Worm (Caenorhabditis elegans) whole organism, young adult: ENCODE measurements around the gene vmo-1.
A peak's percentile ranks its signal among the peaks of the same experiment; 100 is the strongest.

ENCODE experiments used
- B0261.1 ChIP-seq: sonication (generic microtip); optimal IDR thresholded peaks from 2 replicates; lab custom pipeline; 2016; ENCODE audit warnings: mild to moderate bottlenecking, missing genetic modification characterization, moderate library complexity, missing compliant biosample characterization
- B0336.3 ChIP-seq: fragments of 200-800 bp; sonication (Bioruptor generic); IDR thresholded peaks from 2 replicates; pipeline ENCODE4 v1.3.6; 2022; ENCODE audit warnings: missing genetic modification characterization, missing compliant biosample characterization
- F22D6.2 ChIP-seq: sonication (generic microtip); optimal IDR thresholded peaks from 2 replicates; lab custom pipeline; 2016; ENCODE audit warnings: mild to moderate bottlenecking, missing genetic modification characterization, missing compliant biosample characterization
- F23B12.7 ChIP-seq: sonication (generic microtip); optimal IDR thresholded peaks from 2 replicates; lab custom pipeline; 2017; ENCODE audit warnings: missing genetic modification characterization, mild to moderate bottlenecking, missing compliant biosample characterization, antibody characterized with exemption, moderate library complexity; ENCODE audit not compliant: insufficient read depth
- F37B4.10 ChIP-seq: fragments of 200-800 bp; sonication (Bioruptor generic); IDR thresholded peaks from 2 replicates; pipeline ENCODE4 v1.3.6; 2022; ENCODE audit warnings: missing genetic modification characterization, missing compliant biosample characterization
- F39B2.1 ChIP-seq: fragments of 200-800 bp; sonication (Bioruptor generic); IDR thresholded peaks from 2 replicates; pipeline ENCODE4 v1.3.6; 2022; ENCODE audit warnings: missing genetic modification reagents, missing genetic modification characterization, missing compliant biosample characterization
- F52B5.7 ChIP-seq: sonication (generic microtip); optimal IDR thresholded peaks from 2 replicates; lab custom pipeline; 2016; ENCODE audit warnings: mild to moderate bottlenecking, missing genetic modification characterization, missing compliant biosample characterization
- K11D2.4 ChIP-seq: fragments of 200-800 bp; sonication (Bioruptor generic); IDR thresholded peaks from 2 replicates; pipeline ENCODE4 v1.3.6; 2022; ENCODE audit warnings: missing genetic modification reagents, missing genetic modification characterization, missing compliant biosample characterization
- T07F8.4 ChIP-seq: sonication (generic microtip); optimal IDR thresholded peaks from 2 replicates; lab custom pipeline; 2016; ENCODE audit warnings: mild to moderate bottlenecking, missing genetic modification characterization, moderate library complexity, missing compliant biosample characterization
- Y53G8AR.9 ChIP-seq: fragments of 200-800 bp; sonication (Bioruptor generic); conservative IDR thresholded peaks from 2 replicates; pipeline ENCODE4 v1.3.6; 2022; ENCODE audit warnings: missing genetic modification reagents, missing genetic modification characterization, missing compliant biosample characterization
- Y95B8A.8 ChIP-seq: fragments of 200-800 bp; sonication (Bioruptor generic); IDR thresholded peaks from 2 replicates; pipeline ENCODE4 v1.3.6; 2022; ENCODE audit warnings: missing genetic modification reagents, missing genetic modification characterization, missing compliant biosample characterization
- akir-1 ChIP-seq: fragments of 200-800 bp; sonication (Bioruptor generic); optimal IDR thresholded peaks from 2 replicates; lab custom pipeline; 2018; ENCODE audit warnings: mild to moderate bottlenecking, missing genetic modification characterization, moderate library complexity, missing compliant biosample characterization
- ama-1 ChIP-seq, 3 experiments: fragments of 150-350 bp in 1 of 3; sonication (generic microtip) in 2 of 3; optimal IDR thresholded peaks; 2 replicates each; lab custom pipeline; 2014 to 2018; ENCODE audit warnings: missing biosample characterization in 2 of 3, missing genetic modification characterization in 2 of 3, missing genetic modification reagents in 2 of 3
- aptf-2 ChIP-seq: fragments of 200-800 bp; sonication (Bioruptor generic); conservative IDR thresholded peaks from 2 replicates; pipeline ENCODE4 v1.3.6; 2022; ENCODE audit warnings: missing genetic modification reagents, missing genetic modification characterization, missing compliant biosample characterization
- aptf-3 ChIP-seq: fragments of 200-800 bp; sonication (Bioruptor generic); IDR thresholded peaks from 2 replicates; pipeline ENCODE4 v1.3.6; 2022; ENCODE audit warnings: missing genetic modification characterization, missing compliant biosample characterization
- atf-7 ChIP-seq: sonication (generic microtip); optimal IDR thresholded peaks from 2 replicates; lab custom pipeline; 2017; ENCODE audit warnings: mild to moderate bottlenecking, missing genetic modification characterization, missing compliant biosample characterization
- athp-1 ChIP-seq: sonication (generic microtip); optimal IDR thresholded peaks from 2 replicates; lab custom pipeline; 2017; ENCODE audit warnings: mild to moderate bottlenecking, missing genetic modification characterization, missing compliant biosample characterization
- attf-3 ChIP-seq: fragments of 200-800 bp; sonication (Bioruptor generic); conservative IDR thresholded peaks from 2 replicates; pipeline ENCODE4 v1.3.6; 2022; ENCODE audit warnings: missing genetic modification reagents, missing genetic modification characterization, missing compliant biosample characterization
- attf-6 ChIP-seq: fragments of 200-800 bp; sonication (Bioruptor generic); IDR thresholded peaks from 2 replicates; pipeline ENCODE4 v1.3.6; 2022; ENCODE audit warnings: missing genetic modification reagents, missing genetic modification characterization, missing compliant biosample characterization
- bed-2 ChIP-seq: fragments of 200-800 bp; sonication (Bioruptor generic); IDR thresholded peaks from 2 replicates; pipeline ENCODE4 v1.3.6; 2022; ENCODE audit warnings: missing genetic modification reagents, missing genetic modification characterization, missing compliant biosample characterization
- ccch-3 ChIP-seq: fragments of 200-800 bp; sonication (Bioruptor generic); optimal IDR thresholded peaks from 2 replicates; lab custom pipeline; 2018; ENCODE audit warnings: mild to moderate bottlenecking, missing genetic modification characterization, missing compliant biosample characterization
- cebp-1 ChIP-seq, 2 experiments: fragments of 200-800 bp in 1 of 2; sonication (Bioruptor generic) in 1 of 2; sonication (generic microtip) in 1 of 2; IDR thresholded peaks in 1 of 2; optimal IDR thresholded peaks in 1 of 2; 2 replicates each; pipeline versions ENCODE4 v1.3.6 to Lab custom; 2017 to 2022; ENCODE audit warnings: missing compliant biosample characterization in 2 of 2, missing genetic modification characterization in 2 of 2, mild to moderate bottlenecking in 1 of 2, missing genetic modification reagents in 1 of 2, moderate library complexity in 1 of 2
- ceh-100 ChIP-seq: fragments of 200-800 bp; sonication (Bioruptor generic); IDR thresholded peaks from 2 replicates; pipeline ENCODE4 v1.3.6; 2022; ENCODE audit warnings: missing genetic modification reagents, missing genetic modification characterization, missing compliant biosample characterization
- ceh-27 ChIP-seq: fragments of 200-800 bp; sonication (Bioruptor generic); optimal IDR thresholded peaks from 2 replicates; lab custom pipeline; 2018; ENCODE audit warnings: mild to moderate bottlenecking, missing genetic modification characterization, moderate library complexity, missing compliant biosample characterization
- ceh-40 ChIP-seq: fragments of 200-800 bp; sonication (Bioruptor generic); IDR thresholded peaks from 2 replicates; pipeline ENCODE4 v1.3.6; 2022; ENCODE audit warnings: missing genetic modification characterization, missing compliant biosample characterization
- ceh-79 ChIP-seq: sonication (generic microtip); optimal IDR thresholded peaks from 2 replicates; lab custom pipeline; 2017; ENCODE audit warnings: mild to moderate bottlenecking, missing genetic modification characterization, missing compliant biosample characterization
- die-1 ChIP-seq: sonication (generic microtip); optimal IDR thresholded peaks from 2 replicates; lab custom pipeline; 2016; ENCODE audit warnings: missing genotype, mild to moderate bottlenecking, missing genetic modification characterization, missing compliant biosample characterization
- dox-1 ChIP-seq: fragments of 200-800 bp; sonication (Bioruptor generic); IDR thresholded peaks from 2 replicates; pipeline ENCODE4 v1.3.6; 2022; ENCODE audit warnings: missing genetic modification reagents, missing genetic modification characterization, missing compliant biosample characterization
- dpff-1 ChIP-seq: sonication (generic microtip); optimal IDR thresholded peaks from 2 replicates; lab custom pipeline; 2017; ENCODE audit warnings: mild to moderate bottlenecking, missing genetic modification characterization, missing compliant biosample characterization
- efl-1 ChIP-seq: fragments of 150-350 bp; optimal IDR thresholded peaks from 2 replicates; lab custom pipeline; 2014; ENCODE audit warnings: missing biosample characterization, missing genetic modification reagents, missing genetic modification characterization
- egl-18 ChIP-seq: fragments of 200-800 bp; sonication (Bioruptor generic); IDR thresholded peaks from 2 replicates; pipeline ENCODE4 v1.3.6; 2022; ENCODE audit warnings: missing genetic modification reagents, missing genetic modification characterization, missing compliant biosample characterization
- him-1 ChIP-seq: sonication (generic microtip); optimal IDR thresholded peaks from 2 replicates; lab custom pipeline; 2016; ENCODE audit warnings: missing genotype, missing genetic modification reagents, missing genetic modification characterization, missing compliant biosample characterization
- hlh-12 ChIP-seq: sonication (generic microtip); optimal IDR thresholded peaks from 2 replicates; lab custom pipeline; 2016; ENCODE audit warnings: missing genetic modification characterization, missing compliant biosample characterization
- hsf-1 ChIP-seq: fragments of 200-800 bp; sonication (Bioruptor generic); IDR thresholded peaks from 2 replicates; pipeline ENCODE4 v1.3.6; 2022; ENCODE audit warnings: missing genetic modification reagents, missing genetic modification characterization, missing compliant biosample characterization
- lag-1 ChIP-seq: fragments of 200-800 bp; sonication (Bioruptor generic); IDR thresholded peaks from 2 replicates; pipeline ENCODE4 v1.3.6; 2022; ENCODE audit warnings: missing genetic modification reagents, missing genetic modification characterization, missing compliant biosample characterization
- let-607 ChIP-seq, 2 experiments: fragments of 200-800 bp in 1 of 2; sonication (Bioruptor generic) in 1 of 2; sonication (generic microtip) in 1 of 2; optimal IDR thresholded peaks; 2 replicates each; lab custom pipeline; 2016 to 2018; ENCODE audit warnings: mild to moderate bottlenecking in 2 of 2, missing compliant biosample characterization in 2 of 2, missing genetic modification characterization in 2 of 2, moderate library complexity in 2 of 2, missing genotype in 1 of 2
- mes-4 ChIP-seq: sonication (generic microtip); optimal IDR thresholded peaks from 2 replicates; lab custom pipeline; 2016; ENCODE audit warnings: missing genotype, missing genetic modification characterization, missing compliant biosample characterization
- nhr-179 ChIP-seq: sonication (generic microtip); optimal IDR thresholded peaks from 2 replicates; lab custom pipeline; 2016; ENCODE audit warnings: mild to moderate bottlenecking, missing genetic modification characterization, missing compliant biosample characterization
- nhr-27 ChIP-seq: fragments of 200-800 bp; sonication (Bioruptor generic); optimal IDR thresholded peaks from 2 replicates; lab custom pipeline; 2018; ENCODE audit warnings: mild to moderate bottlenecking, missing genetic modification characterization, moderate library complexity, missing compliant biosample characterization
- pbrm-1 ChIP-seq: fragments of 200-800 bp; sonication (Bioruptor generic); IDR thresholded peaks from 2 replicates; pipeline ENCODE4 v1.3.6; 2022; ENCODE audit warnings: missing genetic modification reagents, missing genetic modification characterization, missing compliant biosample characterization
- pha-4 ChIP-seq: fragments of 150-350 bp; sonication (generic microtip); optimal IDR thresholded peaks from 2 replicates; lab custom pipeline; 2014; ENCODE audit warnings: missing biosample characterization, missing genetic modification reagents, missing genetic modification characterization
- repo-1 ChIP-seq: sonication (generic microtip); optimal IDR thresholded peaks from 2 replicates; lab custom pipeline; 2017; ENCODE audit warnings: mild to moderate bottlenecking, missing genetic modification characterization, missing compliant biosample characterization
- sptf-2 ChIP-seq: fragments of 200-800 bp; sonication (Bioruptor generic); optimal IDR thresholded peaks from 2 replicates; lab custom pipeline; 2018; ENCODE audit warnings: mild to moderate bottlenecking, missing genetic modification characterization, missing compliant biosample characterization
- tbp1 ChIP-seq: fragments of 200-800 bp; sonication (Bioruptor generic); optimal IDR thresholded peaks from 2 replicates; lab custom pipeline; 2018; ENCODE audit warnings: mild to moderate bottlenecking, missing genetic modification characterization, missing compliant biosample characterization
- tbx-9 ChIP-seq: sonication (generic microtip); optimal IDR thresholded peaks from 2 replicates; lab custom pipeline; 2016; ENCODE audit warnings: borderline replicate concordance, missing genetic modification characterization, inconsistent platforms, missing compliant biosample characterization
- unc-62 ChIP-seq: fragments of 150-350 bp; optimal IDR thresholded peaks from 2 replicates; lab custom pipeline; 2014; ENCODE audit warnings: missing biosample characterization, missing genetic modification reagents, missing genetic modification characterization
- xnd-1 ChIP-seq: sonication (generic microtip); optimal IDR thresholded peaks from 2 replicates; lab custom pipeline; 2016; ENCODE audit warnings: missing genotype, missing genetic modification reagents, missing genetic modification characterization, missing compliant biosample characterization
- ztf-18 ChIP-seq: sonication (generic microtip); optimal IDR thresholded peaks from 2 replicates; lab custom pipeline; 2016; ENCODE audit warnings: missing genotype, mild to moderate bottlenecking, missing genetic modification characterization, missing compliant biosample characterization

The vmo-1 gene

DNA sequence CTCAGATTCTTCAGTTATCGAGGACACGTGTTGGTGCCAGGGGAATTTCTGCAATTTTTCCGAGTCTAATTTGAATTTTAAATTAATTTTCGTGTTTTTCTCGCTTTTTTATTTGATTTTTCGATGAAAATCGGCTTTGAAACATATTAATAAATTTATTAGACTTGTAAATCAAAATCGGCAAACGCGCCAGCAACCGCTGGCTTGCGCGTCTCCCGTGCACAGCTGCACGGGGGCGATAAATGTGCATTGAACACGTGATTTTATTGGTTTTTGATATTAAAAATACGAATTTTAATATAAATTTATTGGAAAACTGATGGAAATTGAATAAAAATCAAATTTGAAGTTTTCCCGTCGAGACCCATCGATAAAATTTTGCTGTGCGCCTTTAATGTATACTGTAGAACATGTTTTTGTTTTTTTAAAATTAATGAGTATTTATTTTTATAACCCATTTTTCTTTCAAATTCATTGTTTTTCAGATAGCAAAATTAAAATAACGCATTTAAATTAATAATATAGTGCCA lies 27.7 kb upstream of the vmo-1 start, which contains the start of gene F26F2.7 (continued):
- TF ChIP-seq efl-1 (GFP tag; lab: Kevin White, UChicago) = peak; percentile 57
- TF ChIP-seq atf-7 (tag; lab: Kevin White, UChicago) = peak; percentile 83
- no peak for TF ChIP-seq die-1 (tag; lab: Kevin White, UChicago)
- no peak for TF ChIP-seq ceh-100 (GFP tag; lab: Robert Waterston, UW)
- peak; percentile 72 for TF ChIP-seq tbp1 (GFP tag; lab: Kevin White, UChicago)
- no peak for TF ChIP-seq nhr-179
- no peak for TF ChIP-seq mes-4 (tag; lab: Kevin White, UChicago)
- no peak for TF ChIP-seq hsf-1 (GFP tag; lab: Robert Waterston, UW)
- no peak for TF ChIP-seq aptf-2 (GFP tag; lab: Robert Waterston, UW)
- TF ChIP-seq egl-18 (GFP tag; lab: Robert Waterston, UW) = no peak
- no peak for TF ChIP-seq dpff-1 (tag; lab: Kevin White, UChicago)
- no peak for TF ChIP-seq unc-62 (GFP tag; lab: Kevin White, UChicago)
- peak; percentile 79 for TF ChIP-seq K11D2.4
- peak; percentile 98 for TF ChIP-seq dox-1 (GFP tag; lab: Robert Waterston, UW)
- TF ChIP-seq nhr-27 (tag; lab: Kevin White, UChicago) = no peak
- no peak for TF ChIP-seq T07F8.4 (tag; lab: Kevin White, UChicago)
- peak; percentile 29 for TF ChIP-seq ceh-79 (tag; lab: Kevin White, UChicago)
- peak; percentile 89 for TF ChIP-seq repo-1 (tag; lab: Kevin White, UChicago)
- TF ChIP-seq athp-1 (tag; lab: Kevin White, UChicago) = peak; percentile 85
- no peak for TF ChIP-seq aptf-3 (GFP tag; lab: Robert Waterston, UW)
- peak; percentile 48 for TF ChIP-seq pha-4 (tag; lab: Kevin White, UChicago)
- TF ChIP-seq F39B2.1 (GFP tag; lab: Robert Waterston, UW) = no peak
- TF ChIP-seq B0261.1 = peak; percentile 25
- no peak for TF ChIP-seq ceh-40 (GFP tag; lab: Robert Waterston, UW)
- TF ChIP-seq sptf-2 (GFP tag; lab: Kevin White, UChicago) = peak; percentile 37
- peak; percentile 99 for TF ChIP-seq ztf-18 (tag; lab: Kevin White, UChicago)
- peak; percentile 79 for TF ChIP-seq attf-6 (GFP tag; lab: Robert Waterston, UW)
- TF ChIP-seq F23B12.7 (tag; lab: Kevin White, UChicago) = peak; percentile 44
- TF ChIP-seq pbrm-1 = peak; percentile 93
- TF ChIP-seq Y95B8A.8 (GFP tag; lab: Robert Waterston, UW) = peak; percentile 82; the same call in 1 of the 2 replicates
- peak; percentile 33 to 81 for TF ChIP-seq let-607 (tag; optimal IDR thresholded peaks at IDR 0.05; lab: Kevin White, UChicago)
- no peak for TF ChIP-seq akir-1 (GFP tag; lab: Kevin White, UChicago)
- TF ChIP-seq bed-2 (GFP tag; lab: Robert Waterston, UW) = no peak
- peak; percentile 97 for TF ChIP-seq B0336.3
- TF ChIP-seq ccch-3 (GFP tag; lab: Kevin White, UChicago) = no peak
- TF ChIP-seq F22D6.2 (tag; lab: Kevin White, UChicago) = peak; percentile 28
- peak; percentile 100 for TF ChIP-seq xnd-1 (tag; lab: Kevin White, UChicago)
- TF ChIP-seq lag-1 (GFP tag; lab: Robert Waterston, UW) = no peak
- no peak for TF ChIP-seq ama-1 (optimal IDR thresholded peaks at IDR 0.05; lab: Kevin White, UChicago)
- no peak for TF ChIP-seq ama-1 (GFP tag; optimal IDR thresholded peaks at IDR 0.05; lab: Kevin White, UChicago)
- no peak for TF ChIP-seq F52B5.7
- no peak for TF ChIP-seq tbx-9 (tag; lab: Kevin White, UChicago)
- TF ChIP-seq hlh-12 (tag; lab: Kevin White, UChicago) = no peak
- 0 out of 2 replicates have a peak, but pooled peaks have one; percentile 20 for TF ChIP-seq F37B4.10 (GFP tag; lab: Robert Waterston, UW)
- TF ChIP-seq ceh-27 = no peak
- TF ChIP-seq him-1 (tag; lab: Kevin White, UChicago) = peak; percentile 77
- peak; percentile 88 for TF ChIP-seq Y53G8AR.9 (GFP tag; lab: Robert Waterston, UW)
- TF ChIP-seq cebp-1 (GFP tag; IDR thresholded peaks at IDR 0.05; lab: Robert Waterston, UW) = 0 out of 2 replicates have a peak, but pooled peaks have one; percentile 37
- peak; percentile 89 for TF ChIP-seq cebp-1 (tag; optimal IDR thresholded peaks at IDR 0.05; lab: Kevin White, UChicago)
- peak; percentile 58 for TF ChIP-seq attf-3 (GFP tag; lab: Robert Waterston, UW)
